Worm (Caenorhabditis elegans) whole organism, L1 larva: ENCODE results near the gene ZK892.3.

ENCODE experiments used
- C16A3.4 ChIP-seq: fragments of 150-350 bp; optimal IDR thresholded peaks from 2 replicates; lab custom pipeline; 2014; ENCODE audit warnings: missing biosample characterization, missing genetic modification characterization
- C34B4.2 ChIP-seq: sonication (generic microtip); optimal IDR thresholded peaks from 2 replicates; lab custom pipeline; 2017; ENCODE audit warnings: mild to moderate bottlenecking, missing genetic modification characterization, missing compliant biosample characterization
- aha-1 ChIP-seq: fragments of 150-350 bp; optimal IDR thresholded peaks from 2 replicates; lab custom pipeline; 2014; ENCODE audit warnings: missing biosample characterization, missing genetic modification characterization
- alr-1 ChIP-seq: fragments of 200-800 bp; sonication (Bioruptor generic); optimal IDR thresholded peaks from 2 replicates; lab custom pipeline; 2018; ENCODE audit warnings: borderline replicate concordance, mild to moderate bottlenecking, missing genetic modification characterization, missing compliant biosample characterization
- aly-2 ChIP-seq: fragments of 150-350 bp; optimal IDR thresholded peaks from 2 replicates; lab custom pipeline; 2014; ENCODE audit warnings: missing biosample characterization, missing genetic modification characterization
- ceh-63 ChIP-seq: fragments of 200-800 bp; sonication (Bioruptor generic); optimal IDR thresholded peaks from 2 replicates; lab custom pipeline; 2018; ENCODE audit warnings: mild to moderate bottlenecking, missing genetic modification characterization, missing compliant biosample characterization
- dpl-1 ChIP-seq, 3 experiments: fragments of 150-350 bp in 2 of 3; sonication (generic microtip) in 1 of 3; optimal IDR thresholded peaks; 2 replicates each; lab custom pipeline; 2014 to 2017; ENCODE audit warnings: missing biosample characterization in 3 of 3, missing genetic modification characterization in 3 of 3, missing genetic modification reagents in 3 of 3
- dsc-1 ChIP-seq: sonication (generic microtip); optimal IDR thresholded peaks from 2 replicates; lab custom pipeline; 2016; ENCODE audit warnings: mild to moderate bottlenecking, missing genetic modification characterization, missing compliant biosample characterization
- efl-1 ChIP-seq, 4 experiments: fragments of 150-350 bp; optimal IDR thresholded peaks in 3 of 4; peaks in 1 of 4; 1 replicate in 1 of 4; 2 replicates in 3 of 4; lab custom pipeline; 2014; ENCODE audit warnings: missing biosample characterization in 2 of 4, missing genetic modification characterization in 2 of 4, missing genetic modification reagents in 2 of 4
- egl-13 ChIP-seq: sonication (generic microtip); optimal IDR thresholded peaks from 2 replicates; lab custom pipeline; 2016; ENCODE audit warnings: missing genotype, missing genetic modification reagents, missing genetic modification characterization, missing compliant biosample characterization
- elt-2 ChIP-seq: sonication (generic microtip); optimal IDR thresholded peaks from 2 replicates; lab custom pipeline; 2016; ENCODE audit warnings: missing genetic modification characterization, mild to moderate bottlenecking, inconsistent platforms, missing compliant biosample characterization, missing genetic modification reagents
- ets-5 ChIP-seq: fragments of 200-800 bp; sonication (Bioruptor generic); IDR thresholded peaks from 2 replicates; pipeline ENCODE4 v1.3.6; 2022; ENCODE audit warnings: missing genetic modification characterization, missing compliant biosample characterization
- fkh-8 ChIP-seq: sonication (generic microtip); optimal IDR thresholded peaks from 2 replicates; lab custom pipeline; 2016; ENCODE audit warnings: mild to moderate bottlenecking, missing genetic modification characterization, missing compliant biosample characterization
- fos-1 ChIP-seq: fragments of 150-350 bp; optimal IDR thresholded peaks from 2 replicates; lab custom pipeline; 2014; ENCODE audit warnings: missing biosample characterization, missing genetic modification characterization
- grh-1 ChIP-seq: fragments of 200-800 bp; sonication (Bioruptor generic); IDR thresholded peaks from 2 replicates; pipeline ENCODE4 v1.3.6; 2022; ENCODE audit warnings: missing genetic modification reagents, missing genetic modification characterization, missing compliant biosample characterization
- hlh-17 ChIP-seq: fragments of 200-800 bp; sonication (Bioruptor generic); optimal IDR thresholded peaks from 2 replicates; lab custom pipeline; 2018; ENCODE audit warnings: missing genetic modification characterization, mild to moderate bottlenecking, missing compliant biosample characterization, moderate library complexity, borderline replicate concordance
- hlh-4 ChIP-seq: sonication (generic microtip); optimal IDR thresholded peaks from 2 replicates; lab custom pipeline; 2016; ENCODE audit warnings: mild to moderate bottlenecking, missing genetic modification characterization, missing compliant biosample characterization
- irx-1 ChIP-seq: sonication (generic microtip); optimal IDR thresholded peaks from 2 replicates; lab custom pipeline; 2016; ENCODE audit warnings: missing genetic modification characterization, missing compliant biosample characterization
- lin-14 ChIP-seq: fragments of 200-800 bp; sonication (Bioruptor generic); optimal IDR thresholded peaks from 2 replicates; lab custom pipeline; 2018; ENCODE audit warnings: mild to moderate bottlenecking, missing genetic modification characterization, moderate library complexity, missing compliant biosample characterization
- lin-15B ChIP-seq: fragments of 150-350 bp; sonication (generic microtip); optimal IDR thresholded peaks from 3 replicates; lab custom pipeline; 2014; ENCODE audit warnings: missing biosample characterization, missing genetic modification characterization
- lin-35 ChIP-seq, 2 experiments: fragments of 150-350 bp; optimal IDR thresholded peaks; 2 replicates each; lab custom pipeline; 2014; ENCODE audit warnings: missing biosample characterization in 2 of 2, missing genetic modification characterization in 2 of 2, missing genetic modification reagents in 2 of 2
- lin-39 ChIP-seq: fragments of 150-350 bp; optimal IDR thresholded peaks from 2 replicates; lab custom pipeline; 2014; ENCODE audit warnings: missing biosample characterization, missing genetic modification reagents, missing genetic modification characterization
- lir-3 ChIP-seq: sonication (generic microtip); optimal IDR thresholded peaks from 2 replicates; lab custom pipeline; 2016; ENCODE audit warnings: mild to moderate bottlenecking, missing genetic modification characterization, moderate library complexity, missing compliant biosample characterization; ENCODE audit not compliant: poor library complexity
- lsy-2 ChIP-seq, 2 experiments: fragments of 150-350 bp; optimal IDR thresholded peaks; 2 replicates each; lab custom pipeline; 2014; ENCODE audit warnings: missing biosample characterization in 2 of 2, missing genetic modification characterization in 2 of 2
- nhr-19 ChIP-seq: fragments of 200-800 bp; sonication (Bioruptor generic); conservative IDR thresholded peaks from 2 replicates; pipeline ENCODE4 v1.3.6; 2022; ENCODE audit warnings: missing genetic modification characterization, missing compliant biosample characterization
- nhr-20 ChIP-seq: sonication (generic microtip); optimal IDR thresholded peaks from 2 replicates; lab custom pipeline; 2016; ENCODE audit warnings: mild to moderate bottlenecking, missing genetic modification characterization, missing compliant biosample characterization
- nhr-237 ChIP-seq: fragments of 150-350 bp; optimal IDR thresholded peaks from 2 replicates; lab custom pipeline; 2014; ENCODE audit warnings: missing biosample characterization, missing genetic modification characterization
- nhr-47 ChIP-seq: sonication (generic microtip); optimal IDR thresholded peaks from 2 replicates; lab custom pipeline; 2016; ENCODE audit warnings: mild to moderate bottlenecking, missing genetic modification characterization, moderate library complexity, missing compliant biosample characterization
- nhr-84 ChIP-seq: sonication (generic microtip); optimal IDR thresholded peaks from 2 replicates; lab custom pipeline; 2017; ENCODE audit warnings: missing biosample characterization, missing genetic modification characterization
- nhr-85 ChIP-seq: sonication (generic microtip); peaks from one replicate; lab custom pipeline; 2016; ENCODE audit warnings: missing genetic modification characterization, inconsistent platforms, missing compliant biosample characterization
- nhr-90 ChIP-seq: sonication (generic microtip); optimal IDR thresholded peaks from 2 replicates; lab custom pipeline; 2016; ENCODE audit warnings: mild to moderate bottlenecking, missing genetic modification characterization, missing compliant biosample characterization; ENCODE audit not compliant: poor library complexity
- pax-3 ChIP-seq: fragments of 200-800 bp; sonication (Bioruptor generic); optimal IDR thresholded peaks from 2 replicates; lab custom pipeline; 2018; ENCODE audit warnings: mild to moderate bottlenecking, missing genetic modification characterization, moderate library complexity, missing compliant biosample characterization
- pqm-1 ChIP-seq: sonication (generic microtip); optimal IDR thresholded peaks from 3 replicates; lab custom pipeline; 2017; ENCODE audit warnings: missing biosample characterization, missing genetic modification characterization
- skn-1 ChIP-seq: fragments of 150-350 bp; optimal IDR thresholded peaks from 2 replicates; lab custom pipeline; 2014; ENCODE audit warnings: missing biosample characterization, missing genetic modification characterization
- snu-23 ChIP-seq: sonication (generic microtip); optimal IDR thresholded peaks from 2 replicates; lab custom pipeline; 2016; ENCODE audit warnings: missing genetic modification characterization, missing compliant biosample characterization
- swsn-7 ChIP-seq: sonication (generic microtip); optimal IDR thresholded peaks from 2 replicates; lab custom pipeline; 2016; ENCODE audit warnings: missing genetic modification characterization, missing compliant biosample characterization
- tbx-2 ChIP-seq: sonication (generic microtip); optimal IDR thresholded peaks from 2 replicates; lab custom pipeline; 2016; ENCODE audit warnings: missing genetic modification characterization, missing compliant biosample characterization
- tlp-1 ChIP-seq: fragments of 150-350 bp; optimal IDR thresholded peaks from 2 replicates; lab custom pipeline; 2014; ENCODE audit warnings: missing biosample characterization, missing genetic modification characterization
- vab-15 ChIP-seq: sonication (generic microtip); optimal IDR thresholded peaks from 2 replicates; lab custom pipeline; 2017; ENCODE audit warnings: missing genotype, mild to moderate bottlenecking, missing genetic modification characterization, missing compliant biosample characterization
- zag-1 ChIP-seq: fragments of 150-350 bp; optimal IDR thresholded peaks from 2 replicates; lab custom pipeline; 2014; ENCODE audit warnings: missing biosample characterization, missing genetic modification characterization
- ztf-11 ChIP-seq, 2 experiments: sonication (generic microtip); optimal IDR thresholded peaks; 2 replicates each; lab custom pipeline; 2016 to 2017; ENCODE audit warnings: missing genetic modification characterization in 2 of 2, missing biosample characterization in 1 of 2, missing compliant biosample characterization in 1 of 2

The ZK892.3 gene

ce11 chrII:9967999-9968706 lies 33.5 kb upstream of the ZK892.3 start, which contains the start of the genes R53.4 and psf-1 (continued):
- peak in 1 of 2 experiments; percentile 57 for TF ChIP-seq ztf-11 (tag; optimal IDR thresholded peaks at IDR 0.05; lab: Kevin White, UChicago)
- peak; percentile 37 for TF ChIP-seq vab-15 (tag; lab: Kevin White, UChicago)
- no peak for TF ChIP-seq alr-1 (tag; lab: Kevin White, UChicago)
- TF ChIP-seq elt-2 = no peak
- peak; percentile 41; the same call in 1 of the 2 replicates for TF ChIP-seq grh-1 (GFP tag; lab: Robert Waterston, UW)
- peak; percentile 53 for TF ChIP-seq irx-1
- TF ChIP-seq nhr-19 (GFP tag; lab: Robert Waterston, UW) = peak; percentile 48
- TF ChIP-seq fkh-8 = peak; percentile 53
- no peak for TF ChIP-seq C34B4.2 (tag; lab: Kevin White, UChicago)
- peak; percentile 33 for TF ChIP-seq pax-3
- peak; percentile 61 for TF ChIP-seq C16A3.4 (tag; lab: Kevin White, UChicago)
- TF ChIP-seq lin-35 (GFP tag; optimal IDR thresholded peaks at IDR 0.05; lab: Kevin White, UChicago) = peak; percentile 87 to 92
- peak; percentile 72 for TF ChIP-seq tbx-2 (tag; lab: Kevin White, UChicago)
- TF ChIP-seq nhr-90 (tag; lab: Kevin White, UChicago) = peak; percentile 46
- TF ChIP-seq egl-13 (tag; lab: Kevin White, UChicago) = peak; percentile 43
- peak; percentile 83 for TF ChIP-seq skn-1 (tag; lab: Kevin White, UChicago)
- TF ChIP-seq swsn-7 (tag; lab: Kevin White, UChicago) = peak; percentile 58
- TF ChIP-seq hlh-17 (GFP tag; lab: Kevin White, UChicago) = no peak
- no peak for TF ChIP-seq aly-2 (tag; lab: Kevin White, UChicago)
- peak; percentile 19 for TF ChIP-seq dsc-1
- TF ChIP-seq zag-1 (tag; lab: Kevin White, UChicago) = no peak
- no peak for TF ChIP-seq hlh-4 (tag; lab: Kevin White, UChicago)

- TF ChIP-seq ets-5 (GFP tag; lab: Robert Waterston, UW) (no peak), dpl-1 (GFP tag; optimal IDR thresholded peaks at IDR 0.05; lab: Kevin White, UChicago) (no peak), snu-23 (no peak), ceh-63 (GFP tag; lab: Kevin White, UChicago) (no peak), nhr-84 (no peak), lir-3 (no peak), aha-1 (tag; lab: Kevin White, UChicago) (no peak), efl-1 (optimal IDR thresholded peaks at IDR 0.05; lab: Kevin White, UChicago) (no peak), efl-1 (GFP tag; optimal IDR thresholded peaks at IDR 0.05 in 1 of 2; lab: Kevin White, UChicago) (peak in 1 of 2 experiments; percentile 30), lsy-2 (tag; optimal IDR thresholded peaks at IDR 0.05; lab: Kevin White, UChicago) (peak in 1 of 2 experiments; percentile 38), lin-39 (tag; lab: Kevin White, UChicago) (no peak), fos-1 (tag; lab: Kevin White, UChicago) (no peak), pax-3 (no peak), pqm-1 (no peak), nhr-47 (tag; lab: Kevin White, UChicago) (no peak), C16A3.4 (tag; lab: Kevin White, UChicago) (no peak), alr-1 (tag; lab: Kevin White, UChicago) (no peak)
- TF ChIP-seq, all 84 proteins: peak for 2
Measured at ce11 chrII:9970438-9971092, 31.1 kb upstream of the ZK892.3 start, which contains the start of gene R53.5. Gene R53.5 (minus strand): TSS chrII:9970488.

- TF ChIP-seq lin-14 = peak; percentile 64
- TF ChIP-seq lin-35 (GFP tag; optimal IDR thresholded peaks at IDR 0.05; lab: Kevin White, UChicago) = peak in 1 of 2 experiments; percentile 21
- TF ChIP-seq tlp-1 (tag; lab: Kevin White, UChicago) = peak; percentile 36
- TF ChIP-seq elt-2 = peak; percentile 71
- TF ChIP-seq efl-1 (optimal IDR thresholded peaks at IDR 0.05; lab: Kevin White, UChicago) = no peak
- peak in 1 of 2 experiments; percentile 1 for TF ChIP-seq efl-1 (GFP tag; optimal IDR thresholded peaks at IDR 0.05 in 1 of 2; lab: Kevin White, UChicago)
- peak; percentile 89 for TF ChIP-seq nhr-85 (tag; lab: Kevin White, UChicago)
- TF ChIP-seq nhr-237 = no peak
- TF ChIP-seq nhr-20 (tag; lab: Kevin White, UChicago) = peak; percentile 8
- no peak for TF ChIP-seq lin-15B (tag; lab: Kevin White, UChicago)
- TF ChIP-seq, all 84 proteins: peak for 7
Measured at ce11 chrII:9974210-9974609, 27.4 kb upstream of the ZK892.3 start.
